Fruit fly (Drosophila melanogaster) Kc167 (cell line): ENCODE data around the gene CG9676.

Experiments used
- Myc ChIP-seq: fragments of >200 bp; optimal IDR thresholded peaks from 2 replicates; lab custom pipeline; 2017; ENCODE audit warnings: missing external identifiers
- Sin3A ChIP-seq: fragments of >200 bp; optimal IDR thresholded peaks from 2 replicates; lab custom pipeline; 2018; ENCODE audit warnings: missing external identifiers
- h ChIP-seq: fragments of >200 bp; optimal IDR thresholded peaks from 3 replicates; lab custom pipeline; 2018; ENCODE audit warnings: missing external identifiers
- insv ChIP-seq: fragments of >200 bp; optimal IDR thresholded peaks from 3 replicates; lab custom pipeline; 2018; ENCODE audit warnings: missing external identifiers
- psq ChIP-seq: fragments of >200 bp; optimal IDR thresholded peaks from 2 replicates; lab custom pipeline; 2017; ENCODE audit warnings: missing external identifiers
- ttk ChIP-seq: sonication (Bioruptor generic); optimal IDR thresholded peaks from 2 replicates; lab custom pipeline; 2017; ENCODE audit warnings: missing external identifiers

dm6 chrX:16706774-16707173 lies 6.8 kb upstream of the CG9676 start, which contains the start of gene CG9672:
- TF ChIP-seq psq (lab: Kevin White, UChicago) (no peak), ttk (no peak), insv (no peak), Sin3A (lab: Kevin White, UChicago) (no peak), Myc (lab: Kevin White, UChicago) (no peak), h (lab: Kevin White, UChicago) (no peak)
